Worm (Caenorhabditis elegans) whole organism, young adult: Measurements from ENCODE around the gene T21D9.2.

Experiments
- C17E4.6 ChIP-seq: fragments of 200-800 bp; sonication (Bioruptor generic); IDR thresholded peaks from 2 replicates; pipeline ENCODE4 v1.3.6; 2022; ENCODE audit warnings: missing genetic modification reagents, missing genetic modification characterization, missing compliant biosample characterization
- F22D6.2 ChIP-seq: sonication (generic microtip); optimal IDR thresholded peaks from 2 replicates; lab custom pipeline; 2016; ENCODE audit warnings: mild to moderate bottlenecking, missing genetic modification characterization, missing compliant biosample characterization
- F23B12.7 ChIP-seq: sonication (generic microtip); optimal IDR thresholded peaks from 2 replicates; lab custom pipeline; 2017; ENCODE audit warnings: missing genetic modification characterization, mild to moderate bottlenecking, missing compliant biosample characterization, antibody characterized with exemption, moderate library complexity; ENCODE audit not compliant: insufficient read depth
- F39B2.1 ChIP-seq: fragments of 200-800 bp; sonication (Bioruptor generic); IDR thresholded peaks from 2 replicates; pipeline ENCODE4 v1.3.6; 2022; ENCODE audit warnings: missing genetic modification reagents, missing genetic modification characterization, missing compliant biosample characterization
- F49E8.2 ChIP-seq: sonication (generic microtip); optimal IDR thresholded peaks from 3 replicates; lab custom pipeline; 2017; ENCODE audit warnings: missing genetic modification characterization, mild to moderate bottlenecking, missing compliant biosample characterization, antibody characterized with exemption, moderate library complexity; ENCODE audit not compliant: insufficient read depth
- F57A8.1 ChIP-seq: fragments of 200-800 bp; sonication (Bioruptor generic); optimal IDR thresholded peaks from 2 replicates; lab custom pipeline; 2018; ENCODE audit warnings: mild to moderate bottlenecking, missing genetic modification characterization, moderate library complexity, missing compliant biosample characterization
- K11D2.4 ChIP-seq: fragments of 200-800 bp; sonication (Bioruptor generic); IDR thresholded peaks from 2 replicates; pipeline ENCODE4 v1.3.6; 2022; ENCODE audit warnings: missing genetic modification reagents, missing genetic modification characterization, missing compliant biosample characterization
- K12H6.12 ChIP-seq: fragments of 200-800 bp; sonication (Bioruptor generic); optimal IDR thresholded peaks from 2 replicates; lab custom pipeline; 2018; ENCODE audit warnings: mild to moderate bottlenecking, missing genetic modification characterization, missing compliant biosample characterization
- T07F8.4 ChIP-seq: sonication (generic microtip); optimal IDR thresholded peaks from 2 replicates; lab custom pipeline; 2016; ENCODE audit warnings: mild to moderate bottlenecking, missing genetic modification characterization, moderate library complexity, missing compliant biosample characterization
- Y53F4B.3 ChIP-seq: fragments of 200-800 bp; sonication (Bioruptor generic); IDR thresholded peaks from 2 replicates; pipeline ENCODE4 v1.3.6; 2022; ENCODE audit warnings: missing genetic modification reagents, missing genetic modification characterization, missing compliant biosample characterization
- Y53G8AR.9 ChIP-seq: fragments of 200-800 bp; sonication (Bioruptor generic); conservative IDR thresholded peaks from 2 replicates; pipeline ENCODE4 v1.3.6; 2022; ENCODE audit warnings: missing genetic modification reagents, missing genetic modification characterization, missing compliant biosample characterization
- Y56A3A.18 ChIP-seq: fragments of 200-800 bp; sonication (Bioruptor generic); IDR thresholded peaks from 2 replicates; pipeline ENCODE4 v1.3.6; 2022; ENCODE audit warnings: missing genetic modification reagents, missing genetic modification characterization, missing compliant biosample characterization
- Y67H2A.10 ChIP-seq: fragments of 200-800 bp; sonication (Bioruptor generic); conservative IDR thresholded peaks from 2 replicates; pipeline ENCODE4 v1.3.6; 2022; ENCODE audit warnings: missing genetic modification reagents, missing genetic modification characterization, missing compliant biosample characterization
- Y79H2A.3 ChIP-seq: fragments of 200-800 bp; sonication (Bioruptor generic); conservative IDR thresholded peaks from 2 replicates; pipeline ENCODE4 v1.3.6; 2022; ENCODE audit warnings: missing genetic modification reagents, missing genetic modification characterization, missing compliant biosample characterization
- Y95B8A.8 ChIP-seq: fragments of 200-800 bp; sonication (Bioruptor generic); IDR thresholded peaks from 2 replicates; pipeline ENCODE4 v1.3.6; 2022; ENCODE audit warnings: missing genetic modification reagents, missing genetic modification characterization, missing compliant biosample characterization
- ZK185.1 ChIP-seq: sonication (generic microtip); optimal IDR thresholded peaks from 2 replicates; lab custom pipeline; 2016; ENCODE audit warnings: mild to moderate bottlenecking, missing genetic modification characterization, missing compliant biosample characterization; ENCODE audit not compliant: poor library complexity, severe bottlenecking
- ama-1 ChIP-seq, 3 experiments: fragments of 150-350 bp in 1 of 3; sonication (generic microtip) in 2 of 3; optimal IDR thresholded peaks; 2 replicates each; lab custom pipeline; 2014 to 2018; ENCODE audit warnings: missing biosample characterization in 2 of 3, missing genetic modification characterization in 2 of 3, missing genetic modification reagents in 2 of 3
- aptf-2 ChIP-seq: fragments of 200-800 bp; sonication (Bioruptor generic); conservative IDR thresholded peaks from 2 replicates; pipeline ENCODE4 v1.3.6; 2022; ENCODE audit warnings: missing genetic modification reagents, missing genetic modification characterization, missing compliant biosample characterization
- attf-5 ChIP-seq: fragments of 200-800 bp; sonication (Bioruptor generic); optimal IDR thresholded peaks from 2 replicates; lab custom pipeline; 2018; ENCODE audit warnings: mild to moderate bottlenecking, missing genetic modification characterization, missing compliant biosample characterization
- cebp-1 ChIP-seq, 2 experiments: fragments of 200-800 bp in 1 of 2; sonication (Bioruptor generic) in 1 of 2; sonication (generic microtip) in 1 of 2; IDR thresholded peaks in 1 of 2; optimal IDR thresholded peaks in 1 of 2; 2 replicates each; pipeline versions ENCODE4 v1.3.6 to Lab custom; 2017 to 2022; ENCODE audit warnings: missing compliant biosample characterization in 2 of 2, missing genetic modification characterization in 2 of 2, mild to moderate bottlenecking in 1 of 2, missing genetic modification reagents in 1 of 2, moderate library complexity in 1 of 2
- ceh-100 ChIP-seq: fragments of 200-800 bp; sonication (Bioruptor generic); IDR thresholded peaks from 2 replicates; pipeline ENCODE4 v1.3.6; 2022; ENCODE audit warnings: missing genetic modification reagents, missing genetic modification characterization, missing compliant biosample characterization
- ceh-40 ChIP-seq: fragments of 200-800 bp; sonication (Bioruptor generic); IDR thresholded peaks from 2 replicates; pipeline ENCODE4 v1.3.6; 2022; ENCODE audit warnings: missing genetic modification characterization, missing compliant biosample characterization
- ceh-91 ChIP-seq: fragments of 200-800 bp; sonication (Bioruptor generic); IDR thresholded peaks from 2 replicates; pipeline ENCODE4 v1.3.6; 2022; ENCODE audit warnings: missing genetic modification reagents, missing genetic modification characterization, missing compliant biosample characterization
- dox-1 ChIP-seq: fragments of 200-800 bp; sonication (Bioruptor generic); IDR thresholded peaks from 2 replicates; pipeline ENCODE4 v1.3.6; 2022; ENCODE audit warnings: missing genetic modification reagents, missing genetic modification characterization, missing compliant biosample characterization
- dpff-1 ChIP-seq: sonication (generic microtip); optimal IDR thresholded peaks from 2 replicates; lab custom pipeline; 2017; ENCODE audit warnings: mild to moderate bottlenecking, missing genetic modification characterization, missing compliant biosample characterization
- egl-44 ChIP-seq: fragments of 200-800 bp; sonication (Bioruptor generic); IDR thresholded peaks from 2 replicates; pipeline ENCODE4 v1.3.6; 2022; ENCODE audit warnings: missing genetic modification reagents, missing genetic modification characterization, missing compliant biosample characterization
- ets-4 ChIP-seq: fragments of 200-800 bp; sonication (Bioruptor generic); optimal IDR thresholded peaks from 2 replicates; lab custom pipeline; 2018; ENCODE audit warnings: mild to moderate bottlenecking, missing genetic modification characterization, missing compliant biosample characterization
- hmg-1.2 ChIP-seq: fragments of 200-800 bp; sonication (Bioruptor generic); IDR thresholded peaks from 2 replicates; pipeline ENCODE4 v1.3.6; 2022; ENCODE audit warnings: missing genetic modification reagents, missing genetic modification characterization, missing compliant biosample characterization
- hmg-20 ChIP-seq: fragments of 200-800 bp; sonication (Bioruptor generic); IDR thresholded peaks from 2 replicates; pipeline ENCODE4 v1.3.6; 2022; ENCODE audit warnings: missing genetic modification reagents, missing genetic modification characterization, missing compliant biosample characterization
- lag-1 ChIP-seq: fragments of 200-800 bp; sonication (Bioruptor generic); IDR thresholded peaks from 2 replicates; pipeline ENCODE4 v1.3.6; 2022; ENCODE audit warnings: missing genetic modification reagents, missing genetic modification characterization, missing compliant biosample characterization
- lin-26 ChIP-seq: fragments of 200-800 bp; sonication (Bioruptor generic); IDR thresholded peaks from 2 replicates; pipeline ENCODE4 v1.3.6; 2022; ENCODE audit warnings: missing genetic modification reagents, missing genetic modification characterization, missing compliant biosample characterization
- lin-54 ChIP-seq: fragments of 200-800 bp; sonication (Bioruptor generic); optimal IDR thresholded peaks from 2 replicates; lab custom pipeline; 2018; ENCODE audit warnings: mild to moderate bottlenecking, missing genetic modification characterization, missing compliant biosample characterization
- mxl-1 ChIP-seq: sonication (generic microtip); optimal IDR thresholded peaks from 2 replicates; lab custom pipeline; 2016; ENCODE audit warnings: missing genetic modification characterization, missing compliant biosample characterization
- nfya-1 ChIP-seq: sonication (generic microtip); optimal IDR thresholded peaks from 2 replicates; lab custom pipeline; 2017; ENCODE audit warnings: antibody characterized with exemption, missing compliant biosample characterization, missing genetic modification characterization, borderline replicate concordance; ENCODE audit not compliant: insufficient read depth
- nhr-80 ChIP-seq: sonication (generic microtip); optimal IDR thresholded peaks from 2 replicates; lab custom pipeline; 2016; ENCODE audit warnings: missing genetic modification characterization, missing compliant biosample characterization
- rpc-1 ChIP-seq, 2 experiments: fragments of 150-350 bp in 1 of 2; sonication (generic microtip) in 1 of 2; optimal IDR thresholded peaks; 2 replicates each; lab custom pipeline; 2014 to 2018; ENCODE audit warnings: missing biosample characterization in 1 of 2, missing genetic modification characterization in 1 of 2, missing genetic modification reagents in 1 of 2, missing genotype in 1 of 2
- snpc-1.3 ChIP-seq: sonication (generic microtip); optimal IDR thresholded peaks from 2 replicates; lab custom pipeline; 2017; ENCODE audit warnings: missing genetic modification characterization, mild to moderate bottlenecking, missing compliant biosample characterization, antibody characterized with exemption, moderate library complexity, missing genotype, missing genetic modification reagents; ENCODE audit not compliant: insufficient read depth
- somi-1 ChIP-seq: fragments of 200-800 bp; sonication (Bioruptor generic); optimal IDR thresholded peaks from 2 replicates; lab custom pipeline; 2018; ENCODE audit warnings: mild to moderate bottlenecking, missing genetic modification characterization, missing compliant biosample characterization
- sptf-2 ChIP-seq: fragments of 200-800 bp; sonication (Bioruptor generic); optimal IDR thresholded peaks from 2 replicates; lab custom pipeline; 2018; ENCODE audit warnings: mild to moderate bottlenecking, missing genetic modification characterization, missing compliant biosample characterization
- tbx-9 ChIP-seq: sonication (generic microtip); optimal IDR thresholded peaks from 2 replicates; lab custom pipeline; 2016; ENCODE audit warnings: borderline replicate concordance, missing genetic modification characterization, inconsistent platforms, missing compliant biosample characterization
- tlf-1 ChIP-seq: fragments of 200-800 bp; sonication (Bioruptor generic); optimal IDR thresholded peaks from 2 replicates; lab custom pipeline; 2018; ENCODE audit warnings: mild to moderate bottlenecking, missing genetic modification characterization, missing compliant biosample characterization
- xnd-1 ChIP-seq: sonication (generic microtip); optimal IDR thresholded peaks from 2 replicates; lab custom pipeline; 2016; ENCODE audit warnings: missing genotype, missing genetic modification reagents, missing genetic modification characterization, missing compliant biosample characterization
- ztf-18 ChIP-seq: sonication (generic microtip); optimal IDR thresholded peaks from 2 replicates; lab custom pipeline; 2016; ENCODE audit warnings: missing genotype, mild to moderate bottlenecking, missing genetic modification characterization, missing compliant biosample characterization
- ztf-26 ChIP-seq: sonication (generic microtip); optimal IDR thresholded peaks from 2 replicates; lab custom pipeline; 2017; ENCODE audit warnings: missing genetic modification characterization, missing compliant biosample characterization
- ztf-28 ChIP-seq: fragments of 200-800 bp; sonication (Bioruptor generic); IDR thresholded peaks from 2 replicates; pipeline ENCODE4 v1.3.6; 2022; ENCODE audit warnings: missing genetic modification reagents, missing genetic modification characterization, missing compliant biosample characterization

Gene T21D9.2

DNA sequence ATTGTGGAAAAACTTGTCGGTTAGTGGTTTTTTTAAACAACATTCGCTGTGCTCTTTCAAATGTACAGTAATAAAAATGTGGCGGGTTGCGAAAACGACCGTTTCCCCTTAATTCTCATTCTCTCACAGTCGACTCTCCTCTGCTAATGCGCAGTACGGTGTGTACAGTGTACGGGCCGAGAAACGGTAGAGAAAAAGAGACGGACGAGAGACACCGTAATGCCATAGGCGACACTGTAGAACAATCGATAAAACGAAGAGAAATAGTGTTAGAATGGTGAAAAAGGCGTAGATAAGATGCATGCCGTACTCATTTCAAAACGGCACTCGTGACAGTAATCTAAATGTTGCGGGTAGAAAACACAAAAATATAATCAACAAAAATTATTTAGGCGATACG is 6.2 kb downstream of the T21D9.2 start (continued):
- peak; percentile 46; the same call in 1 of the 2 replicates for TF ChIP-seq hmg-1.2 (GFP tag; lab: Robert Waterston, UW)
- TF ChIP-seq ztf-28 (GFP tag; lab: Robert Waterston, UW), result no peak
- no peak for TF ChIP-seq F49E8.2
- no peak for TF ChIP-seq somi-1 (GFP tag; lab: Kevin White, UChicago)
- no peak for TF ChIP-seq ceh-91
- TF ChIP-seq nhr-80 (tag; lab: Kevin White, UChicago), result peak; percentile 64
- TF ChIP-seq nfya-1 (tag; lab: Kevin White, UChicago), result no peak
- TF ChIP-seq tbx-9 (tag; lab: Kevin White, UChicago), result no peak
- no peak for TF ChIP-seq F57A8.1 (GFP tag; lab: Kevin White, UChicago)
- TF ChIP-seq F23B12.7 (tag; lab: Kevin White, UChicago), result no peak
- TF ChIP-seq Y95B8A.8 (GFP tag; lab: Robert Waterston, UW), result no peak
- TF ChIP-seq K12H6.12 (tag; lab: Kevin White, UChicago), result no peak
- TF ChIP-seq dox-1, result no peak
- no peak for TF ChIP-seq Y67H2A.10 (GFP tag; lab: Robert Waterston, UW)
- no peak for TF ChIP-seq ztf-18 (tag; lab: Kevin White, UChicago)
- TF ChIP-seq dpff-1 (tag; lab: Kevin White, UChicago), result no peak
- no peak for TF ChIP-seq Y53F4B.3
- no peak for TF ChIP-seq Y56A3A.18 (GFP tag; lab: Robert Waterston, UW)
- TF ChIP-seq tlf-1, result no peak
- TF ChIP-seq egl-44 (GFP tag; lab: Robert Waterston, UW), result no peak
- TF ChIP-seq ceh-40, result no peak
- no peak for TF ChIP-seq lin-54
- no peak for TF ChIP-seq aptf-2 (GFP tag; lab: Robert Waterston, UW)
- peak; percentile 1 for TF ChIP-seq ztf-26 (tag; lab: Kevin White, UChicago)
- no peak for TF ChIP-seq lag-1
- TF ChIP-seq Y53G8AR.9, result no peak
- peak; percentile 42 for TF ChIP-seq attf-5 (GFP tag; lab: Kevin White, UChicago)
- TF ChIP-seq ama-1 (optimal IDR thresholded peaks at IDR 0.05; lab: Kevin White, UChicago), result no peak
- no peak for TF ChIP-seq ama-1 (GFP tag; optimal IDR thresholded peaks at IDR 0.05; lab: Kevin White, UChicago)
- no peak for TF ChIP-seq rpc-1 (optimal IDR thresholded peaks at IDR 0.05; lab: Kevin White, UChicago)
- TF ChIP-seq rpc-1 (tag; optimal IDR thresholded peaks at IDR 0.05; lab: Kevin White, UChicago), result no peak
- TF ChIP-seq snpc-1.3 (tag; lab: Kevin White, UChicago), result no peak

DNA sequence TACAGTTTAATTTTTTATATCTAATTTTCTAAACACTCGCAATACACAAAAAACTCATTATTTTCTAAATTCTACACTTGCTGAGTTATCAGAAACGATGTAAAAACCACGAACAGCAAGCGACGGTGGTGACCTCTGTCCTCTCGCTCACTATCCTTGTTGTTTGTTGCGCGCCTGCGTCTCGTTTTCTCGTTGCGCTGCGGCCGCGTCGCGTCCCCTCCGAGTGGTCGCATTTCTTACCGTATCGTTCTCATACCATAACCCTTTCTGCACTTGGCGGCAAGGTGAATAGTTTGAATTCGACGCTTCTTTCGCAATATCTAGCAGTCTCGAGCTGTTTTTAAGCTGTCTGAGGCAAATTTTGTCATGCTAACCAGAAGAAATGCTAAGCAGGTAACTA is 7.3 kb downstream of the T21D9.2 start, which contains the start of gene lsy-2:
TSS of gene lsy-2 (plus strand) at position 271 of the 400 bp plus-strand sequence.
- TF ChIP-seq Y79H2A.3 (no peak), ceh-91 (no peak), xnd-1 (tag; lab: Kevin White, UChicago) (no peak), mxl-1 (tag; lab: Kevin White, UChicago) (no peak), rpc-1 (optimal IDR thresholded peaks at IDR 0.05; lab: Kevin White, UChicago) (no peak), rpc-1 (tag; optimal IDR thresholded peaks at IDR 0.05; lab: Kevin White, UChicago) (no peak), cebp-1 (GFP tag; IDR thresholded peaks at IDR 0.05; lab: Robert Waterston, UW) (peak; percentile 63), cebp-1 (tag; optimal IDR thresholded peaks at IDR 0.05; lab: Kevin White, UChicago) (peak; percentile 88), dpff-1 (tag; lab: Kevin White, UChicago) (no peak), ztf-28 (GFP tag; lab: Robert Waterston, UW) (no peak), C17E4.6 (no peak), lin-26 (GFP tag; lab: Robert Waterston, UW) (no peak), lag-1 (no peak), hmg-20 (GFP tag; lab: Robert Waterston, UW) (no peak), sptf-2 (GFP tag; lab: Kevin White, UChicago) (no peak), F49E8.2 (no peak), lin-54 (no peak), ets-4 (no peak), F22D6.2 (no peak), aptf-2 (GFP tag; lab: Robert Waterston, UW) (no peak), K11D2.4 (no peak), attf-5 (GFP tag; lab: Kevin White, UChicago) (peak; percentile 78), F39B2.1 (no peak), hmg-1.2 (GFP tag; lab: Robert Waterston, UW) (peak; percentile 27; the same call in 1 of the 2 replicates), ZK185.1 (tag; lab: Kevin White, UChicago) (no peak), ceh-100 (GFP tag; lab: Robert Waterston, UW) (no peak), T07F8.4 (tag; lab: Kevin White, UChicago) (no peak)
